Fruit fly (Drosophila melanogaster): ENCODE data around the gene Tdrd3.

The Tdrd3 gene

DNA sequence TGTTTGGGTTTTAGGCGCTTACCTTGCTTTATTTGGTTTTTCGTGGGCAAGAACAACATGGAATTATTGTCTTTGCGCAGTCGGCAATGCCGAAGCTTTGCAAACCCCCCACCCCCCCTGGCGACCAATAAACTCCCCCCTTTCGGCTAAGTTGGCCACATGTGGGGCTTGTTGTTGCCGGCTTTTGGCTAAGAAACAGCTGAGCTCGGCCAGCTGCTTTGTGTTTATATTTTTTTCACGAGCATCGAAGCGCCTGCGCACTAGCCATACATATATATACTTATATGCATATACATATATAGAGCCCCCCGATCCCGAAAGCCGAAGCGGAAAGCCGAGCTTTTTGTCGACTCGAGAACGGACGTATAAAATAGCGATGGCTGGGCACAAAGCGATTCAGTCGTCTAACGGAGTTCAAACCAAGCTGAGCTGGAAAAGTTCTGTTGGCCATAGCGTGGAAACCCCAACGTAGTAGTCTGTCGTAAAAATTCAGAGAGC, 18.2 kb downstream of the Tdrd3 start, which contains the start of gene CG17839 (continued):
- TF ChIP-seq odd (GFP tag; optimal IDR thresholded peaks at IDR 0.05) (peak; percentile 33), bigmax (GFP tag; optimal IDR thresholded peaks at IDR 0.05) (no peak), so (GFP tag; IDR thresholded peaks at IDR 0.05) (peak; percentile 32; the same call in 1 of the 3 replicates), Oaz (GFP tag; IDR thresholded peaks at IDR 0.05) (0 out of 2 replicates have a peak, but pooled peaks have one; percentile 10), CG6254 (GFP tag; optimal IDR thresholded peaks at IDR 0.05) (no peak), CG1602 (GFP tag; optimal IDR thresholded peaks at IDR 0.05) (no peak), Drgx (GFP tag; IDR thresholded peaks at IDR 0.05) (no peak), E2f1 (GFP tag; IDR thresholded peaks at IDR 0.05) (0 out of 2 replicates have a peak, but pooled peaks have one; percentile 8), CG34376 (GFP tag; optimal IDR thresholded peaks at IDR 0.05) (peak; percentile 71), CG6854 (GFP tag; optimal IDR thresholded peaks at IDR 0.05) (peak; percentile 13), CG30431 (GFP tag; optimal IDR thresholded peaks at IDR 0.05) (no peak), rib (GFP tag; IDR thresholded peaks at IDR 0.05) (peak; percentile 74; the same call in 1 of the 2 replicates), HHEX (GFP tag; optimal IDR thresholded peaks at IDR 0.05) (peak; percentile 29), CG9797 (GFP tag; optimal IDR thresholded peaks at IDR 0.05) (no peak), gfzf (GFP tag; optimal IDR thresholded peaks at IDR 0.05) (no peak), H15 (GFP tag; IDR thresholded peaks at IDR 0.05) (no peak), CG11695 (GFP tag; IDR thresholded peaks at IDR 0.05) (0 out of 3 replicates have a peak, but pooled peaks have one; percentile 9), CG6813 (GFP tag; optimal IDR thresholded peaks at IDR 0.05) (peak; percentile 41), Atf6 (GFP tag; IDR thresholded peaks at IDR 0.05) (peak; percentile 41), Dek (tag; optimal IDR thresholded peaks at IDR 0.05) (peak; percentile 10), nom (GFP tag; optimal IDR thresholded peaks at IDR 0.05) (no peak), hkb (optimal IDR thresholded peaks at IDR 0.05) (no peak), hkb (GFP tag; IDR thresholded peaks at IDR 0.05) (0 out of 2 replicates have a peak, but pooled peaks have one; percentile 24), CrebB (tag; optimal IDR thresholded peaks at IDR 0.05) (peak; percentile 6), nau (GFP tag; optimal IDR thresholded peaks at IDR 0.05) (no peak), CG12071 (GFP tag; optimal IDR thresholded peaks at IDR 0.05) (peak; percentile 39), Rfx (GFP tag; IDR thresholded peaks at IDR 0.05) (peak; percentile 40; the same call in 1 of the 2 replicates), Poxn (GFP tag; IDR thresholded peaks at IDR 0.05) (no peak), BtbVII (GFP tag; optimal IDR thresholded peaks at IDR 0.05) (peak; percentile 21), CG13296 (GFP tag; optimal IDR thresholded peaks at IDR 0.05) (peak; percentile 48), CG13894 (tag; optimal IDR thresholded peaks at IDR 0.05) (peak; percentile 94), chif (GFP tag; optimal IDR thresholded peaks at IDR 0.05) (no peak), Dbx (GFP tag; IDR thresholded peaks at IDR 0.05) (no peak), CG11093 (GFP tag; IDR thresholded peaks at IDR 0.05) (no peak), Gug (GFP tag; IDR thresholded peaks at IDR 0.05) (no peak), CG9932 (GFP tag; IDR thresholded peaks at IDR 0.05) (peak; percentile 29; the same call in 1 of the 2 replicates), tup (GFP tag; optimal IDR thresholded peaks at IDR 0.05) (no peak), knrl (GFP tag; IDR thresholded peaks at IDR 0.05; ENCODE audit: partially characterized antibody) (0 out of 3 replicates have a peak, but pooled peaks have one; percentile 13), CG7987 (GFP tag; optimal IDR thresholded peaks at IDR 0.05) (peak; percentile 38), CG9437 (GFP tag; optimal IDR thresholded peaks at IDR 0.05) (peak; percentile 17), sqz (GFP tag; optimal IDR thresholded peaks at IDR 0.05) (peak; percentile 88), Hr51 (GFP tag; optimal IDR thresholded peaks at IDR 0.05) (no peak), Mes4 (GFP tag; optimal IDR thresholded peaks at IDR 0.05) (no peak), Oli (tag; optimal IDR thresholded peaks at IDR 0.05) (no peak), chm (GFP tag; IDR thresholded peaks at IDR 0.05) (0 out of 2 replicates have a peak, but pooled peaks have one; percentile 22), caup (GFP tag; optimal IDR thresholded peaks at IDR 0.05; ENCODE audit: severe bottlenecking) (peak; percentile 55), Deaf1 (tag; optimal IDR thresholded peaks at IDR 0.05) (peak; percentile 99), CG12744 (GFP tag; optimal IDR thresholded peaks at IDR 0.05) (no peak), CG14014 (GFP tag; IDR thresholded peaks at IDR 0.05) (no peak), Hmr (GFP tag; optimal IDR thresholded peaks at IDR 0.05) (peak; percentile 68)
